Fruit fly (Drosophila melanogaster) whole organism, prepupa: ENCODE measurements around the gene Qsox4.
A peak's percentile ranks its signal among the peaks of the same experiment; 100 is the strongest.

Experiments
- CG16779 ChIP-seq: fragments of 200-800 bp; sonication (Bioruptor generic); optimal IDR thresholded peaks from 3 replicates; lab custom pipeline; 2017; ENCODE audit warnings: missing biosample characterization, mild to moderate bottlenecking, missing genetic modification characterization
- CG3032 ChIP-seq: fragments of 200-800 bp; optimal IDR thresholded peaks from 2 replicates; lab custom pipeline; 2019; ENCODE audit warnings: missing biosample characterization, mild to moderate bottlenecking, missing genetic modification characterization, moderate library complexity
- CG34406 ChIP-seq: fragments of 200-800 bp; sonication (Bioruptor generic); optimal IDR thresholded peaks from 3 replicates; lab custom pipeline; 2016; ENCODE audit warnings: missing biosample characterization, missing genetic modification characterization
- CG8319 ChIP-seq: fragments of 200-800 bp; sonication (Bioruptor generic); optimal IDR thresholded peaks from 3 replicates; lab custom pipeline; 2016; ENCODE audit warnings: missing biosample characterization, missing genetic modification characterization
- esn ChIP-seq: fragments of 200-800 bp; sonication (Bioruptor generic); optimal IDR thresholded peaks from 2 replicates; lab custom pipeline; 2016; ENCODE audit warnings: missing biosample characterization, mild to moderate bottlenecking, missing genetic modification characterization, moderate library complexity
- fkh ChIP-seq: fragments of 200-800 bp; sonication (Bioruptor generic); optimal IDR thresholded peaks from 3 replicates; lab custom pipeline; 2017; ENCODE audit warnings: missing biosample characterization, mild to moderate bottlenecking, missing genetic modification characterization, moderate library complexity

- TF ChIP-seq CG16779 (tag; lab: Kevin White, UChicago) (peak; percentile 62), esn (GFP tag; lab: Kevin White, UChicago) (peak; percentile 91), CG34406 (GFP tag; lab: Kevin White, UChicago) (peak; percentile 83), CG8319 (GFP tag; lab: Kevin White, UChicago) (peak; percentile 70), CG3032 (tag; lab: Kevin White, UChicago) (peak; percentile 61), fkh (GFP tag; lab: Kevin White, UChicago) (peak; percentile 71)
Observed at dm6 chr3R:23678349-23679193, 24.0 kb upstream of the Qsox4 start, which contains the start of gene GILT2.
